Worm (Caenorhabditis elegans) whole organism, mixed stage, embryonic: ENCODE measurements around the gene F26F2.13.

ENCODE experiments used
- M03D4.4 ChIP-seq: sonication (generic microtip); optimal IDR thresholded peaks from 2 replicates; lab custom pipeline; 2017; ENCODE audit warnings: mild to moderate bottlenecking, missing genetic modification characterization, missing compliant biosample characterization
- bed-3 ChIP-seq: fragments of 200-800 bp; sonication (Bioruptor generic); optimal IDR thresholded peaks from 3 replicates; lab custom pipeline; 2018; ENCODE audit warnings: mild to moderate bottlenecking, missing genetic modification characterization, moderate library complexity, missing compliant biosample characterization
- blmp-1 ChIP-seq: fragments of 150-350 bp; optimal IDR thresholded peaks from 2 replicates; lab custom pipeline; 2014; ENCODE audit warnings: missing biosample characterization, missing genetic modification characterization
- ceh-39 ChIP-seq: fragments of 150-350 bp; optimal IDR thresholded peaks from 2 replicates; lab custom pipeline; 2014; ENCODE audit warnings: missing biosample characterization, missing genetic modification characterization
- ceh-43 ChIP-seq: fragments of 200-800 bp; sonication (Bioruptor generic); optimal IDR thresholded peaks from 2 replicates; lab custom pipeline; 2018; ENCODE audit warnings: mild to moderate bottlenecking, missing genetic modification characterization, moderate library complexity, missing compliant biosample characterization
- ceh-83 ChIP-seq: fragments of 200-800 bp; sonication (Bioruptor generic); optimal IDR thresholded peaks from 2 replicates; lab custom pipeline; 2018; ENCODE audit warnings: mild to moderate bottlenecking, missing genetic modification characterization, missing compliant biosample characterization
- ces-1 ChIP-seq: fragments of 150-350 bp; optimal IDR thresholded peaks from 2 replicates; lab custom pipeline; 2014; ENCODE audit warnings: missing biosample characterization, missing genetic modification reagents, missing genetic modification characterization
- cnd-1 ChIP-seq: fragments of 200-800 bp; sonication (Bioruptor generic); optimal IDR thresholded peaks from 2 replicates; lab custom pipeline; 2018; ENCODE audit warnings: mild to moderate bottlenecking, missing genetic modification characterization, missing compliant biosample characterization
- drap-1 ChIP-seq: fragments of 200-800 bp; sonication (Bioruptor generic); optimal IDR thresholded peaks from 3 replicates; lab custom pipeline; 2018; ENCODE audit warnings: mild to moderate bottlenecking, missing genetic modification characterization, missing compliant biosample characterization
- elt-1 ChIP-seq: sonication (generic microtip); optimal IDR thresholded peaks from 2 replicates; lab custom pipeline; 2017; ENCODE audit warnings: missing genetic modification characterization, mild to moderate bottlenecking, missing compliant biosample characterization, antibody characterized with exemption, moderate library complexity, borderline replicate concordance; ENCODE audit not compliant: insufficient read depth
- elt-3 ChIP-seq: fragments of 150-350 bp; optimal IDR thresholded peaks from 2 replicates; lab custom pipeline; 2014; ENCODE audit warnings: missing biosample characterization, missing genetic modification characterization
- flh-1 ChIP-seq: fragments of 200-800 bp; sonication (Bioruptor generic); optimal IDR thresholded peaks from 2 replicates; lab custom pipeline; 2018; ENCODE audit warnings: mild to moderate bottlenecking, missing genetic modification characterization, moderate library complexity, missing compliant biosample characterization
- ham-2 ChIP-seq: fragments of 200-800 bp; sonication (Bioruptor generic); optimal IDR thresholded peaks from 2 replicates; lab custom pipeline; 2018; ENCODE audit warnings: mild to moderate bottlenecking, missing genetic modification characterization, missing compliant biosample characterization
- hlh-1 ChIP-seq: fragments of 150-350 bp; optimal IDR thresholded peaks from 2 replicates; lab custom pipeline; 2014; ENCODE audit warnings: missing biosample characterization, missing genetic modification reagents, missing genetic modification characterization
- lin-13 ChIP-seq: fragments of 150-350 bp; optimal IDR thresholded peaks from 2 replicates; lab custom pipeline; 2014; ENCODE audit warnings: missing biosample characterization, missing genetic modification characterization
- lin-32 ChIP-seq: fragments of 200-800 bp; sonication (Bioruptor generic); optimal IDR thresholded peaks from 2 replicates; lab custom pipeline; 2018; ENCODE audit warnings: mild to moderate bottlenecking, missing genetic modification characterization, missing compliant biosample characterization
- lsy-2 ChIP-seq: fragments of 150-350 bp; optimal IDR thresholded peaks from 2 replicates; lab custom pipeline; 2014; ENCODE audit warnings: missing biosample characterization, missing genetic modification characterization
- mab-5 ChIP-seq: fragments of 150-350 bp; optimal IDR thresholded peaks from 2 replicates; lab custom pipeline; 2014; ENCODE audit warnings: missing biosample characterization, missing genetic modification characterization
- mls-2 ChIP-seq: sonication (generic microtip); optimal IDR thresholded peaks from 2 replicates; lab custom pipeline; 2016; ENCODE audit warnings: mild to moderate bottlenecking, missing genetic modification characterization, moderate library complexity, missing compliant biosample characterization
- nhr-12 ChIP-seq: fragments of 150-350 bp; optimal IDR thresholded peaks from 2 replicates; lab custom pipeline; 2014; ENCODE audit warnings: missing biosample characterization, missing genetic modification characterization
- nhr-2 ChIP-seq: fragments of 150-350 bp; optimal IDR thresholded peaks from 2 replicates; lab custom pipeline; 2014; ENCODE audit warnings: missing biosample characterization, missing genetic modification characterization
- nhr-237 ChIP-seq: fragments of 150-350 bp; optimal IDR thresholded peaks from 2 replicates; lab custom pipeline; 2014; ENCODE audit warnings: missing biosample characterization, missing genetic modification characterization
- nhr-28 ChIP-seq: fragments of 150-350 bp; optimal IDR thresholded peaks from 2 replicates; lab custom pipeline; 2014; ENCODE audit warnings: missing biosample characterization, missing genetic modification characterization
- nhr-76 ChIP-seq: sonication (generic microtip); optimal IDR thresholded peaks from 2 replicates; lab custom pipeline; 2017; ENCODE audit warnings: missing biosample characterization, missing genetic modification characterization
- pha-4 ChIP-seq: fragments of 150-350 bp; optimal IDR thresholded peaks from 2 replicates; lab custom pipeline; 2018; ENCODE audit warnings: missing biosample characterization, missing genetic modification reagents, missing genetic modification characterization
- sem-2 ChIP-seq: fragments of 200-800 bp; sonication (Bioruptor generic); optimal IDR thresholded peaks from 2 replicates; lab custom pipeline; 2018; ENCODE audit warnings: mild to moderate bottlenecking, missing genetic modification characterization, missing compliant biosample characterization
- snpc-4 ChIP-seq: fragments of 150-350 bp; optimal IDR thresholded peaks from 2 replicates; lab custom pipeline; 2014; ENCODE audit warnings: missing biosample characterization, missing genetic modification characterization
- sptf-1 ChIP-seq: sonication (generic microtip); optimal IDR thresholded peaks from 2 replicates; lab custom pipeline; 2017; ENCODE audit warnings: mild to moderate bottlenecking, missing genetic modification characterization, moderate library complexity, missing compliant biosample characterization
- tbx-8 ChIP-seq: fragments of 200-800 bp; sonication (Bioruptor generic); optimal IDR thresholded peaks from 2 replicates; lab custom pipeline; 2018; ENCODE audit warnings: mild to moderate bottlenecking, missing genetic modification characterization, moderate library complexity, missing compliant biosample characterization
- unc-120 ChIP-seq: sonication (generic microtip); optimal IDR thresholded peaks from 2 replicates; lab custom pipeline; 2017; ENCODE audit warnings: missing genetic modification characterization, missing compliant biosample characterization; ENCODE audit not compliant: poor library complexity, severe bottlenecking
- unc-39 ChIP-seq: fragments of 150-350 bp; optimal IDR thresholded peaks from 2 replicates; lab custom pipeline; 2014; ENCODE audit warnings: missing biosample characterization, missing genetic modification characterization
- zip-8 ChIP-seq: fragments of 150-350 bp; optimal IDR thresholded peaks from 2 replicates; lab custom pipeline; 2014; ENCODE audit warnings: missing biosample characterization, missing genetic modification characterization
- ztf-11 ChIP-seq: fragments of 150-350 bp; optimal IDR thresholded peaks from 2 replicates; lab custom pipeline; 2014; ENCODE audit warnings: missing biosample characterization, missing genetic modification characterization

F26F2.13 gene

DNA sequence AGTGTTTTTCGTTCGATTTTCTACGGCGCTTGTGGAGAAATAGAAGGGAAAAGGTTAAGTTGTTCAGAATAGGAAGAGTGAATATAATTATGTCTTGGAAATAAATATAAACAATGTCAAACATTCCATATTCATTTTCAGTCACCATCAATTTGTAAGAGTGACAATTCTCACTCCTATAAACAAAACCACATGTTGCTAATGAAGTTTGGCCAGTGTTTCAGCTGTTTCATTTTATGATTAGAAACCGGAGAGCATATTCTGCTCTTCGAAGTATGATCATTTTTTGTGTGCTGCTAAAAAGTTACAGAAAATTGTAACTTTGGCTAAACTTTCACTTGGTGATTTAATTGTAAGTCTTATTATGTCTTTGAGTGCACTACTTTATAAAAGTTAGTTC, 9.0 kb upstream of the F26F2.13 start, which contains the start of gene Y38H6C.21:
Gene Y38H6C.21 (minus strand): TSS at position 148 of the 400 bp plus-strand sequence.
- no peak for TF ChIP-seq cnd-1

DNA sequence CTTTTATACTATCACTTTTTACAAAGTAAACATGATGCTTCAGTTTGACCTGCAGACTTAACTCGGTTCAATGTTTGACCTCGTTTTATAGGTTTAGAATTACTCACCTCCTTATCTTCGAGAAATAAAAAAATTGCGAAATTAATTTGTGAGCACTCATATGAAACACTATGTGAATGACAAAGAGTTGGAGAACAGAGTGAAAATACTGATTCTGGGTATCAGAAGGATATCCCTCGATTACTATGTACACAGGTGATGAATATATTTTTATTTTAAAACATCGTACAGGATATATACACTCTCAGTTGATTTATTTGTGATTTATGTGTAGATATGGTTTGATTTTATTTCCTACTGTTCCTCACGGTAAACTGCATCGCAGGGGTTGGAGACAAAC, 7.9 kb upstream of the F26F2.13 start, which contains the start of gene Y38H6C.23:
Gene Y38H6C.23 (minus strand): TSS at position 101 of the 400 bp plus-strand sequence.
- TF ChIP-seq unc-120 (tag; lab: Kevin White, UChicago) (no peak), ham-2 (GFP tag; lab: Kevin White, UChicago) (no peak), elt-1 (tag; lab: Kevin White, UChicago) (no peak), ceh-83 (no peak), nhr-76 (tag; lab: Kevin White, UChicago) (no peak), hlh-1 (tag; lab: Kevin White, UChicago) (no peak), bed-3 (GFP tag; lab: Kevin White, UChicago) (no peak), snpc-4 (tag; lab: Kevin White, UChicago) (no peak), blmp-1 (tag; lab: Kevin White, UChicago) (no peak), nhr-237 (tag; lab: Kevin White, UChicago) (no peak), ceh-43 (GFP tag; lab: Kevin White, UChicago) (no peak), unc-39 (tag; lab: Kevin White, UChicago) (no peak), pha-4 (tag; lab: Kevin White, UChicago) (no peak), sem-2 (GFP tag; lab: Kevin White, UChicago) (no peak), lsy-2 (tag; lab: Kevin White, UChicago) (no peak), sptf-1 (tag; lab: Kevin White, UChicago) (no peak), nhr-12 (tag; lab: Kevin White, UChicago) (no peak), M03D4.4 (no peak), elt-3 (no peak), mls-2 (tag; lab: Kevin White, UChicago) (no peak)

ce11 chrV:20558270-20558669, 5.9 kb upstream of the F26F2.13 start, which contains the start of gene abf-4:
Gene abf-4, minus strand, starts transcription at chrV:20558370.
- TF ChIP-seq nhr-237 (tag; lab: Kevin White, UChicago), result no peak
- TF ChIP-seq ham-2 (GFP tag; lab: Kevin White, UChicago), result no peak
- no peak for TF ChIP-seq unc-120 (tag; lab: Kevin White, UChicago)
- TF ChIP-seq elt-1 (tag; lab: Kevin White, UChicago), result no peak
- no peak for TF ChIP-seq blmp-1 (tag; lab: Kevin White, UChicago)
- no peak for TF ChIP-seq mls-2 (tag; lab: Kevin White, UChicago)
- no peak for TF ChIP-seq nhr-12 (tag; lab: Kevin White, UChicago)
- no peak for TF ChIP-seq tbx-8 (GFP tag; lab: Kevin White, UChicago)
- TF ChIP-seq lsy-2 (tag; lab: Kevin White, UChicago), result no peak
- TF ChIP-seq zip-8 (tag; lab: Kevin White, UChicago), result no peak
- no peak for TF ChIP-seq sem-2 (GFP tag; lab: Kevin White, UChicago)
- TF ChIP-seq lin-13 (tag; lab: Kevin White, UChicago), result no peak
- TF ChIP-seq elt-3, result no peak

ce11 chrV:20561795-20562194, 2.4 kb upstream of the F26F2.13 start, which contains the start of gene F26F2.1:
Gene F26F2.1, minus strand, starts transcription at chrV:20561895.
- TF ChIP-seq nhr-237 (tag; lab: Kevin White, UChicago) (no peak), tbx-8 (GFP tag; lab: Kevin White, UChicago) (no peak), ceh-39 (tag; lab: Kevin White, UChicago) (no peak), lin-32 (no peak), drap-1 (GFP tag; lab: Kevin White, UChicago) (no peak), nhr-2 (tag; lab: Kevin White, UChicago) (no peak), hlh-1 (tag; lab: Kevin White, UChicago) (no peak), sem-2 (GFP tag; lab: Kevin White, UChicago) (no peak), nhr-28 (no peak)
- TF ChIP-seq, all 35 proteins: peak for 0

DNA sequence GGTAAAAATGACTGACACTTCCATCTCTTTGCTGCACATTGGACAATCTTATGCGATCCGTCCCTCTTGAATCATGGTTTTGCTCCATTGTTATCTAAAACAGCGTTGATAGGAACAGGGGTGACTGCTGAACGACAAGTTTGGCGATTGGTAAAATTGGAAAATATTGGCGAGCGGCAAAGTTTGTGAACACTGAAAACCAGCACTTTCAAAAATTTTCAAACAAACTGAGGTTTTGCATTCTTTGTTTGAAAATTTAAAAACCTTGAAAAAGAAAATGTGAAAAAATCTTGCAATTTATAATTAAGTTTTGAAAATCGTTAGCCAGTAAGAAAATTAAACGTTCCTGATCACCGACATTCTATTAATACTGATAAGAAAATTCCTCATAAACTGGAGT, 2.3 kb downstream of the F26F2.13 start, which contains the start of gene F26F2.3:
Gene F26F2.3 (minus strand): TSS at position 101 of the 400 bp plus-strand sequence.
- TF ChIP-seq zip-8 (tag; lab: Kevin White, UChicago), result no peak
- TF ChIP-seq sem-2 (GFP tag; lab: Kevin White, UChicago), result no peak
- no peak for TF ChIP-seq drap-1 (GFP tag; lab: Kevin White, UChicago)
- no peak for TF ChIP-seq cnd-1
- TF ChIP-seq unc-120 (tag; lab: Kevin White, UChicago), result no peak
- TF ChIP-seq ces-1 (GFP tag; lab: Kevin White, UChicago), result no peak
- no peak for TF ChIP-seq bed-3 (GFP tag; lab: Kevin White, UChicago)
- no peak for TF ChIP-seq ztf-11 (tag; lab: Kevin White, UChicago)
- TF ChIP-seq hlh-1 (tag; lab: Kevin White, UChicago), result no peak
- TF ChIP-seq lin-32, result no peak
- TF ChIP-seq mab-5 (tag; lab: Kevin White, UChicago), result no peak
- no peak for TF ChIP-seq nhr-2 (tag; lab: Kevin White, UChicago)
- no peak for TF ChIP-seq nhr-76 (tag; lab: Kevin White, UChicago)
- no peak for TF ChIP-seq ceh-83
- no peak for TF ChIP-seq elt-1 (tag; lab: Kevin White, UChicago)
- no peak for TF ChIP-seq mls-2 (tag; lab: Kevin White, UChicago)
- TF ChIP-seq flh-1, result no peak
